Worm (Caenorhabditis elegans): ENCODE results near the gene K05F1.14.

DNA sequence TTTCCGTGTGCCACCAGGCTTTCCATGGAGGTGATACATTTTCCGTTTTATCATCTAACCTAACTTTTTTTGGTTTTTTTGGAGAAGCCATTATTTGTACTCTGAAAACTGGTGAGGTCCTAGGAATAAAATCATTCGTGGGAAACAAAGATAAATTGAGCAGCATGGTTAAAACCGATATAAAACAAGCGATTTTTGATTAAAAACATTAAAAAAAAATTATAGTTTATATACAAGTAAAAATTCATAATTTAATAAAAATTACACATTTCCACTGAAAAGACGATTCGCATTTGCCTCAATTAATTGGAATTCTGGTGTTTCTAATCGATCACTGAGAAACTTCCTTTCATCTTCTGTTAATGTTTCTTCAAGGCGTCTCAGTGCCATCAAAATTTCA, 46.1 kb upstream of the K05F1.14 start, which contains the start of gene ZK1248.15:
- no peak for TF ChIP-seq nhr-23 (tag; optimal IDR thresholded peaks at IDR 0.05)
- TF ChIP-seq aly-2 (tag; optimal IDR thresholded peaks at IDR 0.05), result no peak
- TF ChIP-seq R02D3.7 (tag; optimal IDR thresholded peaks at IDR 0.05), result no peak
- TF ChIP-seq zag-1 (tag; optimal IDR thresholded peaks at IDR 0.05), result no peak
- TF ChIP-seq ztf-11 (tag; optimal IDR thresholded peaks at IDR 0.05), result no peak
- no peak for TF ChIP-seq lsy-2 (tag; optimal IDR thresholded peaks at IDR 0.05)
- no peak for TF ChIP-seq ama-1 (optimal IDR thresholded peaks at IDR 0.05)
- no peak for TF ChIP-seq elt-3 (tag; optimal IDR thresholded peaks at IDR 0.05)

Measured in whole organism, L2 larva.